Fruit fly (Drosophila melanogaster) whole organism, wandering third instar larva: ENCODE measurements around the gene Clp.

ENCODE experiments used
- Dif ChIP-seq: fragments of 200-275, 200-300 bp; sonication (Bioruptor generic); optimal IDR thresholded peaks from 2 replicates; lab custom pipeline; 2018; ENCODE audit warnings: missing biosample characterization, missing genetic modification characterization; ENCODE audit not compliant: partially characterized antibody
- Hnf4 ChIP-seq: fragments of 200-800 bp; sonication (Bioruptor generic); optimal IDR thresholded peaks from 2 replicates; lab custom pipeline; 2016; ENCODE audit warnings: missing biosample characterization, mild to moderate bottlenecking, missing genetic modification characterization
- Rel ChIP-seq, 2 experiments: fragments of 200-800 bp; sonication (Bioruptor generic) in 1 of 2; optimal IDR thresholded peaks; 2 replicates in 1 of 2; 3 replicates in 1 of 2; lab custom pipeline; 2016 to 2019; ENCODE audit warnings: mild to moderate bottlenecking in 2 of 2, missing biosample characterization in 2 of 2, missing genetic modification characterization in 2 of 2, moderate library complexity in 1 of 2
- dl ChIP-seq, 2 experiments: fragments of 175-275, 200-275 bp in 1 of 2; fragments of 200-275 bp in 1 of 2; sonication (Bioruptor generic); optimal IDR thresholded peaks; lab custom pipeline; 2018; ENCODE audit warnings: mild to moderate bottlenecking in 2 of 2, missing biosample characterization in 2 of 2, missing genetic modification characterization in 2 of 2, moderate library complexity in 2 of 2; ENCODE audit not compliant: partially characterized antibody in 2 of 2, insufficient read depth in 1 of 2
- fru ChIP-seq: fragments of 200-800 bp; sonication (Bioruptor generic); optimal IDR thresholded peaks from 3 replicates; lab custom pipeline; 2016; ENCODE audit warnings: missing biosample characterization, mild to moderate bottlenecking, missing genetic modification characterization

dm6 chr2L:856001-856400, 36.2 kb downstream of the Clp start:
- TF ChIP-seq Hnf4 (GFP tag; lab: Kevin White, UChicago) (peak; percentile 67), fru (GFP tag; lab: Kevin White, UChicago) (peak; percentile 51), Dif (GFP tag; lab: Kevin White, UChicago) (no peak), Rel (GFP tag; optimal IDR thresholded peaks at IDR 0.05; lab: Kevin White, UChicago) (no peak), Rel (tag; optimal IDR thresholded peaks at IDR 0.05; lab: Kevin White, UChicago) (no peak), dl (GFP tag; optimal IDR thresholded peaks at IDR 0.05; lab: Kevin White, UChicago; ENCODE audit: insufficient read depth in 1 of 2, partially characterized antibody in 2 of 2) (no peak)
